Fruit fly (Drosophila melanogaster): ENCODE results near the gene CG10663.

DNA sequence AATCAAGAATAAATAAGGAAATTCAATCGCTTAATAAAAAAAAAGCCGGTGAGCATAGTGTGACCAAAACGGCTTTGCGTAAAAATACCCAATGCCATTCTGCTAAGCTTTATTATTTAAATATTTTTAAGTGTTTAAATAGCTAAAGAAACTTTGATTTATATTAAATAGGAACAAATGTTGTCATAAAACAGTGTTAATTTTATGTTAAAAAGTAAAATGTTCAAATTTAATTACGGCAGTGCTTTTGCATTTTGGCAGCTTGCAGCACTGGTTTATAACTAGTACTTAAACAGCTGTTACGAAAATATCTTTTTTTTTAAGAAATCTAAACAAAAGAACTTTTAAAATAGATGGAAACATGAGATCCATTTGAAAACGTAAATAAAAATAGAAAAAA, 16.4 kb upstream of the CG10663 start, which contains the start of the genes CG10638 and CG10681:
- TF ChIP-seq CG8478 (optimal IDR thresholded peaks at IDR 0.05) (no peak), pan (optimal IDR thresholded peaks at IDR 0.05) (no peak), psq (optimal IDR thresholded peaks at IDR 0.05) (no peak), Dll (optimal IDR thresholded peaks at IDR 0.05) (no peak), usp (GFP tag; optimal IDR thresholded peaks at IDR 0.05) (no peak), EcR (GFP tag; optimal IDR thresholded peaks at IDR 0.05) (no peak)

Measured in whole organism.